Fruit fly (Drosophila melanogaster) whole organism, wandering third instar larva: ENCODE measurements around the gene inc.

Source experiments
- Abd-B ChIP-seq: fragments of >200 bp; optimal IDR thresholded peaks from 2 replicates; lab custom pipeline; 2017; ENCODE audit warnings: missing biosample characterization, missing genetic modification characterization
- CG32264 ChIP-seq: fragments of 200-800 bp; sonication (Bioruptor generic); optimal IDR thresholded peaks from 2 replicates; lab custom pipeline; 2016; ENCODE audit warnings: missing biosample characterization, missing genetic modification characterization
- CG9705 ChIP-seq: fragments of 200-800 bp; sonication (Bioruptor generic); optimal IDR thresholded peaks from 2 replicates; lab custom pipeline; 2018; ENCODE audit warnings: missing biosample characterization, mild to moderate bottlenecking, missing genetic modification characterization
- CrebA ChIP-seq: fragments of 200-800 bp; sonication (Bioruptor generic); optimal IDR thresholded peaks from 2 replicates; lab custom pipeline; 2016; ENCODE audit warnings: missing biosample characterization, mild to moderate bottlenecking, missing genetic modification characterization, borderline replicate concordance
- Dfd ChIP-seq: fragments of >200 bp; optimal IDR thresholded peaks from 2 replicates; lab custom pipeline; 2017; ENCODE audit warnings: missing biosample characterization, missing genetic modification characterization
- Dif ChIP-seq: fragments of 200-275, 200-300 bp; sonication (Bioruptor generic); optimal IDR thresholded peaks from 2 replicates; lab custom pipeline; 2018; ENCODE audit warnings: missing biosample characterization, missing genetic modification characterization; ENCODE audit not compliant: partially characterized antibody
- GATAd ChIP-seq: sonication (Bioruptor generic); optimal IDR thresholded peaks from 2 replicates; lab custom pipeline; 2016; ENCODE audit warnings: missing biosample characterization, missing genetic modification characterization
- HLH106 ChIP-seq: fragments of 200-800 bp; optimal IDR thresholded peaks from 3 replicates; lab custom pipeline; 2019; ENCODE audit warnings: missing biosample characterization, mild to moderate bottlenecking, missing genetic modification characterization, moderate library complexity
- Hnf4 ChIP-seq: fragments of 200-800 bp; sonication (Bioruptor generic); optimal IDR thresholded peaks from 2 replicates; lab custom pipeline; 2016; ENCODE audit warnings: missing biosample characterization, mild to moderate bottlenecking, missing genetic modification characterization
- Hr78 ChIP-seq: fragments of >200 bp; optimal IDR thresholded peaks from 2 replicates; lab custom pipeline; 2017; ENCODE audit warnings: missing biosample characterization, missing genetic modification characterization
- Hr83 ChIP-seq: fragments of 200-300 bp; sonication (Bioruptor generic); optimal IDR thresholded peaks from 2 replicates; lab custom pipeline; 2016; ENCODE audit warnings: missing biosample characterization, mild to moderate bottlenecking, missing genetic modification characterization, moderate library complexity; ENCODE audit not compliant: poor library complexity, severe bottlenecking
- Jra ChIP-seq: sonication (Bioruptor generic); optimal IDR thresholded peaks from 2 replicates; lab custom pipeline; 2016; ENCODE audit warnings: missing biosample characterization, missing genetic modification characterization
- Mio ChIP-seq: sonication (Bioruptor generic); optimal IDR thresholded peaks from 2 replicates; lab custom pipeline; 2016; ENCODE audit warnings: missing biosample characterization, missing genetic modification characterization
- Myc ChIP-seq: fragments of >200 bp; optimal IDR thresholded peaks from 2 replicates; lab custom pipeline; 2017
- N ChIP-seq: fragments of >200 bp; optimal IDR thresholded peaks from 2 replicates; lab custom pipeline; 2018; ENCODE audit warnings: missing biosample characterization, missing external identifiers, missing genetic modification characterization
- OdsH ChIP-seq: fragments of 200-800 bp; sonication (Bioruptor generic); optimal IDR thresholded peaks from 2 replicates; lab custom pipeline; 2016; ENCODE audit warnings: missing biosample characterization, mild to moderate bottlenecking, missing genetic modification characterization
- Rel ChIP-seq, 2 experiments: fragments of 200-800 bp; sonication (Bioruptor generic) in 1 of 2; optimal IDR thresholded peaks; 2 replicates in 1 of 2; 3 replicates in 1 of 2; lab custom pipeline; 2016 to 2019; ENCODE audit warnings: mild to moderate bottlenecking in 2 of 2, missing biosample characterization in 2 of 2, missing genetic modification characterization in 2 of 2, moderate library complexity in 1 of 2
- Sp1 ChIP-seq: fragments of 200-800 bp; sonication (Bioruptor generic); optimal IDR thresholded peaks from 3 replicates; lab custom pipeline; 2019; ENCODE audit warnings: missing biosample characterization, mild to moderate bottlenecking, missing genetic modification characterization, moderate library complexity
- Vsx2 ChIP-seq: fragments of 200-300, 225-300 bp; sonication (Bioruptor generic); optimal IDR thresholded peaks from 2 replicates; lab custom pipeline; 2018; ENCODE audit warnings: missing biosample characterization, missing genetic modification characterization; ENCODE audit not compliant: partially characterized antibody
- br ChIP-seq: fragments of 200-800 bp; sonication (Bioruptor generic); optimal IDR thresholded peaks from 2 replicates; lab custom pipeline; 2016; ENCODE audit warnings: missing biosample characterization, missing genetic modification characterization
- brk ChIP-seq: fragments of 200-800 bp; sonication (Bioruptor generic); optimal IDR thresholded peaks from 2 replicates; lab custom pipeline; 2016; ENCODE audit warnings: missing biosample characterization, mild to moderate bottlenecking, missing genetic modification characterization
- dl ChIP-seq, 2 experiments: fragments of 175-275, 200-275 bp in 1 of 2; fragments of 200-275 bp in 1 of 2; sonication (Bioruptor generic); optimal IDR thresholded peaks; lab custom pipeline; 2018; ENCODE audit warnings: mild to moderate bottlenecking in 2 of 2, missing biosample characterization in 2 of 2, missing genetic modification characterization in 2 of 2, moderate library complexity in 2 of 2; ENCODE audit not compliant: partially characterized antibody in 2 of 2, insufficient read depth in 1 of 2
- dmrt93B ChIP-seq: fragments of 200-800 bp; sonication (Bioruptor generic); optimal IDR thresholded peaks from 2 replicates; lab custom pipeline; 2018; ENCODE audit warnings: missing biosample characterization, mild to moderate bottlenecking, missing genetic modification characterization
- dsf ChIP-seq: sonication (Bioruptor generic); optimal IDR thresholded peaks from 2 replicates; lab custom pipeline; 2016; ENCODE audit warnings: missing biosample characterization, missing genetic modification characterization, borderline replicate concordance
- ey ChIP-seq: fragments of 200-800 bp; sonication (Bioruptor generic); optimal IDR thresholded peaks from 2 replicates; lab custom pipeline; 2016; ENCODE audit warnings: missing biosample characterization, missing genetic modification characterization
- foxo ChIP-seq, 2 experiments: fragments of 200-800 bp; sonication (Bioruptor generic); optimal IDR thresholded peaks; 2 replicates in 1 of 2; 3 replicates in 1 of 2; lab custom pipeline; 2016 to 2017; ENCODE audit warnings: missing biosample characterization in 2 of 2, missing genetic modification characterization in 2 of 2
- fru ChIP-seq: fragments of 200-800 bp; sonication (Bioruptor generic); optimal IDR thresholded peaks from 3 replicates; lab custom pipeline; 2016; ENCODE audit warnings: missing biosample characterization, mild to moderate bottlenecking, missing genetic modification characterization
- h ChIP-seq: fragments of 200-800 bp; sonication (Bioruptor generic); optimal IDR thresholded peaks from 3 replicates; lab custom pipeline; 2016; ENCODE audit warnings: missing biosample characterization, mild to moderate bottlenecking, missing genetic modification characterization
- jim ChIP-seq: fragments of 175-275, 200-325 bp; sonication (Bioruptor generic); optimal IDR thresholded peaks from 2 replicates; lab custom pipeline; 2016; ENCODE audit warnings: missing biosample characterization, mild to moderate bottlenecking, missing genetic modification characterization
- lola ChIP-seq: fragments of >200 bp; optimal IDR thresholded peaks from 2 replicates; lab custom pipeline; 2017; ENCODE audit warnings: missing biosample characterization, missing genetic modification characterization
- pan ChIP-seq: fragments of >200 bp; optimal IDR thresholded peaks from 2 replicates; lab custom pipeline; 2017
- psq ChIP-seq: fragments of 200-800 bp; sonication (Bioruptor generic); optimal IDR thresholded peaks from 3 replicates; lab custom pipeline; 2017; ENCODE audit warnings: missing biosample characterization, mild to moderate bottlenecking, missing genetic modification characterization, moderate library complexity
- rgr ChIP-seq: fragments of 200-800 bp; sonication (Bioruptor generic); optimal IDR thresholded peaks from 3 replicates; lab custom pipeline; 2016; ENCODE audit warnings: missing biosample characterization, mild to moderate bottlenecking, missing genetic modification characterization
- sage ChIP-seq: fragments of 200-800 bp; sonication (Bioruptor generic); optimal IDR thresholded peaks from 2 replicates; lab custom pipeline; 2016; ENCODE audit warnings: missing biosample characterization, mild to moderate bottlenecking, missing genetic modification characterization
- sv ChIP-seq: fragments of 200-800 bp; sonication (Bioruptor generic); optimal IDR thresholded peaks from 3 replicates; lab custom pipeline; 2016; ENCODE audit warnings: missing biosample characterization, missing genetic modification characterization
- tai ChIP-seq: sonication (Bioruptor generic); optimal IDR thresholded peaks from 2 replicates; lab custom pipeline; 2016; ENCODE audit warnings: missing biosample characterization, missing genetic modification characterization
- usp ChIP-seq: fragments of >200 bp; optimal IDR thresholded peaks from 2 replicates; lab custom pipeline; 2017; ENCODE audit warnings: missing biosample characterization, missing genetic modification characterization
- woc ChIP-seq: sonication (Bioruptor generic); optimal IDR thresholded peaks from 2 replicates; lab custom pipeline; 2016; ENCODE audit warnings: missing biosample characterization, mild to moderate bottlenecking, missing genetic modification characterization

inc gene

dm6 chrX:1465707-1466504 lies 17.4 kb upstream of the inc start, which contains the start of the genes O-fut2 and CG14777:
O-fut2 (minus strand) TSS chrX:1465996.
CG14777 (plus strand) TSS chrX:1466134.
- TF ChIP-seq woc (GFP tag; lab: Kevin White, UChicago) = no peak
- no peak for TF ChIP-seq Rel (GFP tag; optimal IDR thresholded peaks at IDR 0.05; lab: Kevin White, UChicago)
- TF ChIP-seq Rel (tag; optimal IDR thresholded peaks at IDR 0.05; lab: Kevin White, UChicago) = no peak
- TF ChIP-seq OdsH (GFP tag; lab: Kevin White, UChicago) = peak; percentile 35
- no peak for TF ChIP-seq GATAd (GFP tag; lab: Kevin White, UChicago)
- no peak for TF ChIP-seq N
- TF ChIP-seq h (GFP tag; lab: Kevin White, UChicago) = peak; percentile 30
- no peak for TF ChIP-seq dmrt93B
- no peak for TF ChIP-seq CG9705
- no peak for TF ChIP-seq dl (GFP tag; optimal IDR thresholded peaks at IDR 0.05; lab: Kevin White, UChicago; ENCODE audit: insufficient read depth in 1 of 2, partially characterized antibody in 2 of 2)
- no peak for TF ChIP-seq pan (lab: Kevin White, UChicago)
- no peak for TF ChIP-seq Hnf4 (GFP tag; lab: Kevin White, UChicago)
- no peak for TF ChIP-seq jim (GFP tag; lab: Kevin White, UChicago)
- TF ChIP-seq Sp1 (GFP tag; lab: Kevin White, UChicago) = no peak
- TF ChIP-seq Abd-B (GFP tag; lab: Kevin White, UChicago) = no peak
- TF ChIP-seq ey (GFP tag; lab: Kevin White, UChicago) = peak; percentile 66
- TF ChIP-seq Hr83 (GFP tag; lab: Kevin White, UChicago) = no peak
- peak; percentile 44 for TF ChIP-seq psq (GFP tag; lab: Kevin White, UChicago)
- no peak for TF ChIP-seq Dif (GFP tag; lab: Kevin White, UChicago)
- no peak for TF ChIP-seq CrebA (GFP tag; lab: Kevin White, UChicago)
- no peak for TF ChIP-seq sage
- no peak for TF ChIP-seq Hr78
- TF ChIP-seq sv (GFP tag; lab: Kevin White, UChicago) = no peak
- TF ChIP-seq brk = no peak
- no peak for TF ChIP-seq Vsx2 (GFP tag; lab: Kevin White, UChicago)
- no peak for TF ChIP-seq CG32264 (GFP tag; lab: Kevin White, UChicago)
- no peak for TF ChIP-seq Myc
- TF ChIP-seq br = no peak
- TF ChIP-seq Dfd (GFP tag; lab: Kevin White, UChicago) = no peak
- peak; percentile 47 for TF ChIP-seq rgr (GFP tag; lab: Kevin White, UChicago)
- TF ChIP-seq Mio (GFP tag; lab: Kevin White, UChicago) = no peak
- no peak for TF ChIP-seq tai (GFP tag; lab: Kevin White, UChicago)
- TF ChIP-seq foxo (GFP tag; optimal IDR thresholded peaks at IDR 0.05; lab: Kevin White, UChicago) = no peak
- TF ChIP-seq dsf (GFP tag; lab: Kevin White, UChicago) = no peak
- peak; percentile 4 for TF ChIP-seq HLH106 (tag; lab: Kevin White, UChicago)
- no peak for TF ChIP-seq usp
- TF ChIP-seq lola (GFP tag; lab: Kevin White, UChicago) = no peak
- TF ChIP-seq fru (GFP tag; lab: Kevin White, UChicago) = peak; percentile 37
- no peak for TF ChIP-seq Jra
